Worm (Caenorhabditis elegans) whole organism, L2 larva: ENCODE data around the gene clec-134.

Experiments used
- C34F6.9 ChIP-seq: fragments of 150-350 bp; optimal IDR thresholded peaks from 2 replicates; lab custom pipeline; 2014; ENCODE audit warnings: missing biosample characterization, missing genetic modification characterization
- F13H6.1 ChIP-seq: sonication (generic microtip); optimal IDR thresholded peaks from 2 replicates; lab custom pipeline; 2016; ENCODE audit warnings: missing genetic modification characterization, missing compliant biosample characterization
- R02D3.7 ChIP-seq: fragments of 150-350 bp; optimal IDR thresholded peaks from 2 replicates; lab custom pipeline; 2014; ENCODE audit warnings: missing biosample characterization, missing genetic modification characterization
- Y55F3AM.14 ChIP-seq: fragments of 200-800 bp; sonication (Bioruptor generic); optimal IDR thresholded peaks from 2 replicates; lab custom pipeline; 2018; ENCODE audit warnings: mild to moderate bottlenecking, missing genetic modification characterization, missing compliant biosample characterization
- ZK546.5 ChIP-seq: sonication (generic microtip); optimal IDR thresholded peaks from 2 replicates; lab custom pipeline; 2017; ENCODE audit warnings: missing biosample characterization, missing genetic modification characterization
- alr-1 ChIP-seq: fragments of 150-350 bp; optimal IDR thresholded peaks from 2 replicates; lab custom pipeline; 2014; ENCODE audit warnings: missing biosample characterization, missing genetic modification characterization
- aly-2 ChIP-seq: fragments of 150-350 bp; optimal IDR thresholded peaks from 2 replicates; lab custom pipeline; 2014; ENCODE audit warnings: missing biosample characterization, missing genetic modification characterization
- ama-1 ChIP-seq: fragments of 150-350 bp; optimal IDR thresholded peaks from 2 replicates; lab custom pipeline; 2018; ENCODE audit warnings: inconsistent platforms
- ceh-16 ChIP-seq: fragments of 150-350 bp; optimal IDR thresholded peaks from 2 replicates; lab custom pipeline; 2014; ENCODE audit warnings: missing biosample characterization, missing genetic modification characterization
- ceh-82 ChIP-seq: fragments of 150-350 bp; optimal IDR thresholded peaks from 2 replicates; lab custom pipeline; 2014; ENCODE audit warnings: missing biosample characterization, missing genetic modification characterization
- crh-2 ChIP-seq: sonication (generic microtip); optimal IDR thresholded peaks from 2 replicates; lab custom pipeline; 2017; ENCODE audit warnings: missing biosample characterization, missing genetic modification characterization
- dmd-4 ChIP-seq: sonication (generic microtip); optimal IDR thresholded peaks from 2 replicates; lab custom pipeline; 2017; ENCODE audit warnings: missing biosample characterization, missing genetic modification characterization
- elt-1 ChIP-seq: fragments of 150-350 bp; optimal IDR thresholded peaks from 2 replicates; lab custom pipeline; 2014; ENCODE audit warnings: missing biosample characterization, missing genetic modification characterization
- elt-3 ChIP-seq: sonication (generic microtip); optimal IDR thresholded peaks from 2 replicates; lab custom pipeline; 2017; ENCODE audit warnings: missing biosample characterization, missing genetic modification characterization
- fos-1 ChIP-seq: fragments of 150-350 bp; optimal IDR thresholded peaks from 2 replicates; lab custom pipeline; 2014; ENCODE audit warnings: missing biosample characterization, missing genetic modification characterization
- gmeb-1 ChIP-seq: fragments of 150-350 bp; optimal IDR thresholded peaks from 2 replicates; lab custom pipeline; 2014; ENCODE audit warnings: missing biosample characterization, missing genetic modification characterization
- lin-13 ChIP-seq: fragments of 150-350 bp; optimal IDR thresholded peaks from 2 replicates; lab custom pipeline; 2014; ENCODE audit warnings: missing biosample characterization, missing genetic modification reagents, missing genetic modification characterization
- lin-39 ChIP-seq: fragments of 150-350 bp; optimal IDR thresholded peaks from 2 replicates; lab custom pipeline; 2014; ENCODE audit warnings: missing biosample characterization, missing genetic modification reagents, missing genetic modification characterization
- lsy-2 ChIP-seq, 2 experiments: fragments of 150-350 bp in 1 of 2; sonication (generic microtip) in 1 of 2; optimal IDR thresholded peaks; 2 replicates each; lab custom pipeline; 2014 to 2017; ENCODE audit warnings: missing biosample characterization in 2 of 2, missing genetic modification characterization in 2 of 2
- mab-5 ChIP-seq: fragments of 150-350 bp; optimal IDR thresholded peaks from 2 replicates; lab custom pipeline; 2014; ENCODE audit warnings: missing biosample characterization, missing genetic modification characterization
- mbf-1 ChIP-seq: sonication (generic microtip); optimal IDR thresholded peaks from 2 replicates; lab custom pipeline; 2017; ENCODE audit warnings: missing biosample characterization, missing genetic modification characterization
- mdl-1 ChIP-seq, 2 experiments: fragments of 150-350 bp in 1 of 2; sonication (generic microtip) in 1 of 2; optimal IDR thresholded peaks; 2 replicates each; lab custom pipeline; 2017; ENCODE audit warnings: missing biosample characterization in 2 of 2, missing genetic modification characterization in 2 of 2
- nhr-10 ChIP-seq: sonication (generic microtip); optimal IDR thresholded peaks from 2 replicates; lab custom pipeline; 2017; ENCODE audit warnings: missing biosample characterization, missing genetic modification characterization
- nhr-12 ChIP-seq: fragments of 150-350 bp; optimal IDR thresholded peaks from 2 replicates; lab custom pipeline; 2014; ENCODE audit warnings: missing biosample characterization, missing genetic modification characterization
- nhr-129 ChIP-seq: fragments of 150-350 bp; optimal IDR thresholded peaks from 2 replicates; lab custom pipeline; 2014; ENCODE audit warnings: missing biosample characterization, missing genetic modification characterization
- nhr-23 ChIP-seq: fragments of 150-350 bp; optimal IDR thresholded peaks from 2 replicates; lab custom pipeline; 2014; ENCODE audit warnings: missing biosample characterization, missing genetic modification reagents, missing genetic modification characterization
- nhr-25 ChIP-seq: fragments of 150-350 bp; sonication (generic microtip); optimal IDR thresholded peaks from 3 replicates; lab custom pipeline; 2014; ENCODE audit warnings: missing biosample characterization, missing genetic modification characterization
- nhr-6 ChIP-seq: fragments of 150-350 bp; optimal IDR thresholded peaks from 2 replicates; lab custom pipeline; 2014; ENCODE audit warnings: missing biosample characterization, missing genetic modification characterization
- peb-1 ChIP-seq: fragments of 150-350 bp; optimal IDR thresholded peaks from 2 replicates; lab custom pipeline; 2014; ENCODE audit warnings: missing biosample characterization, missing genetic modification characterization
- sem-4 ChIP-seq: fragments of 150-350 bp; optimal IDR thresholded peaks from 2 replicates; lab custom pipeline; 2014; ENCODE audit warnings: missing biosample characterization, missing genetic modification reagents, missing genetic modification characterization
- skn-1 ChIP-seq: sonication (generic microtip); optimal IDR thresholded peaks from 2 replicates; lab custom pipeline; 2017; ENCODE audit warnings: missing biosample characterization, missing genetic modification characterization
- sma-9 ChIP-seq, 2 experiments: fragments of 150-350 bp in 1 of 2; sonication (generic microtip) in 1 of 2; optimal IDR thresholded peaks; 2 replicates each; lab custom pipeline; 2014 to 2016; ENCODE audit warnings: missing genetic modification characterization in 2 of 2, mild to moderate bottlenecking in 1 of 2, missing biosample characterization in 1 of 2, missing compliant biosample characterization in 1 of 2, missing genetic modification reagents in 1 of 2, moderate library complexity in 1 of 2
- unc-39 ChIP-seq: fragments of 150-350 bp; optimal IDR thresholded peaks from 2 replicates; lab custom pipeline; 2014; ENCODE audit warnings: missing biosample characterization, missing genetic modification characterization
- unc-55 ChIP-seq: fragments of 150-350 bp; sonication (generic microtip); optimal IDR thresholded peaks from 3 replicates; lab custom pipeline; 2014; ENCODE audit warnings: missing biosample characterization, missing genetic modification reagents, missing genetic modification characterization
- unc-62 ChIP-seq: fragments of 150-350 bp; optimal IDR thresholded peaks from 2 replicates; lab custom pipeline; 2014; ENCODE audit warnings: missing biosample characterization, missing genetic modification reagents, missing genetic modification characterization
- zag-1 ChIP-seq: fragments of 150-350 bp; optimal IDR thresholded peaks from 2 replicates; lab custom pipeline; 2014; ENCODE audit warnings: missing biosample characterization, missing genetic modification characterization
- ztf-1 ChIP-seq: fragments of 200-800 bp; sonication (Bioruptor generic); conservative IDR thresholded peaks from 2 replicates; pipeline ENCODE4 v1.3.6; 2022; ENCODE audit warnings: missing genetic modification characterization, missing compliant biosample characterization
- ztf-11 ChIP-seq: sonication (generic microtip); optimal IDR thresholded peaks from 2 replicates; lab custom pipeline; 2017; ENCODE audit warnings: missing biosample characterization, missing genetic modification characterization
- ztf-4 ChIP-seq: fragments of 150-350 bp; optimal IDR thresholded peaks from 2 replicates; lab custom pipeline; 2014; ENCODE audit warnings: missing biosample characterization, missing genetic modification characterization

Gene clec-134

ce11 chrII:3609764-3610163, 29.9 kb downstream of the clec-134 start, which contains the start of gene Y49F6A.5:
Gene Y49F6A.5 (minus strand): TSS chrII:3609864.
- TF ChIP-seq mab-5 (tag; lab: Kevin White, UChicago) (no peak), sma-9 (GFP tag; optimal IDR thresholded peaks at IDR 0.05; lab: Kevin White, UChicago) (no peak), sma-9 (tag; optimal IDR thresholded peaks at IDR 0.05; lab: Kevin White, UChicago) (no peak), unc-62 (GFP tag; lab: Kevin White, UChicago) (no peak), nhr-12 (tag; lab: Kevin White, UChicago) (no peak), lin-39 (tag; lab: Kevin White, UChicago) (no peak), F13H6.1 (tag; lab: Kevin White, UChicago) (no peak), nhr-129 (no peak), nhr-23 (no peak), C34F6.9 (tag; lab: Kevin White, UChicago) (no peak), peb-1 (tag; lab: Kevin White, UChicago) (no peak), nhr-25 (tag; lab: Kevin White, UChicago) (no peak)

- TF ChIP-seq gmeb-1 (tag; lab: Kevin White, UChicago), result no peak
- no peak for TF ChIP-seq ceh-16
- TF ChIP-seq elt-3 (tag; lab: Kevin White, UChicago), result no peak
- no peak for TF ChIP-seq ama-1
- TF ChIP-seq peb-1 (tag; lab: Kevin White, UChicago), result no peak
- no peak for TF ChIP-seq dmd-4 (tag; lab: Kevin White, UChicago)
- no peak for TF ChIP-seq C34F6.9 (tag; lab: Kevin White, UChicago)
- no peak for TF ChIP-seq nhr-129
- TF ChIP-seq ztf-11, result no peak
- TF ChIP-seq nhr-25 (tag; lab: Kevin White, UChicago), result no peak
Observed at ce11 chrII:3616615-3617014, 36.7 kb downstream of the clec-134 start.

- TF ChIP-seq dmd-4 (tag; lab: Kevin White, UChicago), result no peak
- TF ChIP-seq elt-1 (tag; lab: Kevin White, UChicago), result no peak
- no peak for TF ChIP-seq aly-2 (tag; lab: Kevin White, UChicago)
- no peak for TF ChIP-seq nhr-129
- no peak for TF ChIP-seq F13H6.1 (tag; lab: Kevin White, UChicago)
- TF ChIP-seq alr-1 (tag; lab: Kevin White, UChicago), result no peak
- TF ChIP-seq zag-1 (tag; lab: Kevin White, UChicago), result no peak
- no peak for TF ChIP-seq mbf-1 (tag; lab: Kevin White, UChicago)
- no peak for TF ChIP-seq elt-3 (tag; lab: Kevin White, UChicago)
- no peak for TF ChIP-seq nhr-6 (tag; lab: Kevin White, UChicago)
- no peak for TF ChIP-seq nhr-12 (tag; lab: Kevin White, UChicago)
- no peak for TF ChIP-seq ceh-82 (tag; lab: Kevin White, UChicago)
- TF ChIP-seq mab-5 (tag; lab: Kevin White, UChicago), result no peak
- TF ChIP-seq mdl-1 (tag; optimal IDR thresholded peaks at IDR 0.05; lab: Kevin White, UChicago), result no peak
- TF ChIP-seq unc-39 (tag; lab: Kevin White, UChicago), result no peak
- no peak for TF ChIP-seq lin-13 (GFP tag; lab: Kevin White, UChicago)
Observed at ce11 chrII:3617512-3617911, 37.6 kb downstream of the clec-134 start, which contains the start of gene F40E12.1. Gene F40E12.1 (plus strand): TSS chrII:3617812.

- TF ChIP-seq crh-2 (tag; lab: Kevin White, UChicago) (no peak), fos-1 (tag; lab: Kevin White, UChicago) (no peak), ceh-16 (no peak), gmeb-1 (tag; lab: Kevin White, UChicago) (no peak), lsy-2 (tag; optimal IDR thresholded peaks at IDR 0.05; lab: Kevin White, UChicago) (no peak), ama-1 (no peak)
Observed at ce11 chrII:3620862-3621261, 41.0 kb downstream of the clec-134 start.

- TF ChIP-seq skn-1 (tag; lab: Kevin White, UChicago) (no peak), R02D3.7 (tag; lab: Kevin White, UChicago) (no peak), crh-2 (tag; lab: Kevin White, UChicago) (no peak), nhr-10 (tag; lab: Kevin White, UChicago) (no peak), mab-5 (tag; lab: Kevin White, UChicago) (no peak), ZK546.5 (tag; lab: Kevin White, UChicago) (no peak), ztf-4 (tag; lab: Kevin White, UChicago) (no peak), nhr-129 (no peak), sem-4 (tag; lab: Kevin White, UChicago) (no peak), lin-13 (GFP tag; lab: Kevin White, UChicago) (no peak), fos-1 (tag; lab: Kevin White, UChicago) (no peak), ztf-1 (no peak), unc-55 (GFP tag; lab: Kevin White, UChicago) (no peak), elt-3 (tag; lab: Kevin White, UChicago) (no peak), Y55F3AM.14 (no peak), alr-1 (tag; lab: Kevin White, UChicago) (no peak), gmeb-1 (tag; lab: Kevin White, UChicago) (no peak), F13H6.1 (tag; lab: Kevin White, UChicago) (no peak)
Observed at ce11 chrII:3622014-3622413, 42.1 kb downstream of the clec-134 start, which contains the start of gene M151.7. Gene M151.7 (plus strand): TSS chrII:3622314.
